Worm (Caenorhabditis elegans) whole organism, L2 larva: Measurements from ENCODE around the gene dct-18.

Source experiments
- C34F6.9 ChIP-seq: fragments of 150-350 bp; optimal IDR thresholded peaks from 2 replicates; lab custom pipeline; 2014; ENCODE audit warnings: missing biosample characterization, missing genetic modification characterization
- F13H6.1 ChIP-seq: sonication (generic microtip); optimal IDR thresholded peaks from 2 replicates; lab custom pipeline; 2016; ENCODE audit warnings: missing genetic modification characterization, missing compliant biosample characterization
- R02D3.7 ChIP-seq: fragments of 150-350 bp; optimal IDR thresholded peaks from 2 replicates; lab custom pipeline; 2014; ENCODE audit warnings: missing biosample characterization, missing genetic modification characterization
- Y55F3AM.14 ChIP-seq: fragments of 200-800 bp; sonication (Bioruptor generic); optimal IDR thresholded peaks from 2 replicates; lab custom pipeline; 2018; ENCODE audit warnings: mild to moderate bottlenecking, missing genetic modification characterization, missing compliant biosample characterization
- ZK546.5 ChIP-seq: sonication (generic microtip); optimal IDR thresholded peaks from 2 replicates; lab custom pipeline; 2017; ENCODE audit warnings: missing biosample characterization, missing genetic modification characterization
- alr-1 ChIP-seq: fragments of 150-350 bp; optimal IDR thresholded peaks from 2 replicates; lab custom pipeline; 2014; ENCODE audit warnings: missing biosample characterization, missing genetic modification characterization
- aly-2 ChIP-seq: fragments of 150-350 bp; optimal IDR thresholded peaks from 2 replicates; lab custom pipeline; 2014; ENCODE audit warnings: missing biosample characterization, missing genetic modification characterization
- ama-1 ChIP-seq: fragments of 150-350 bp; optimal IDR thresholded peaks from 2 replicates; lab custom pipeline; 2018; ENCODE audit warnings: inconsistent platforms
- blmp-1 ChIP-seq: sonication (generic microtip); optimal IDR thresholded peaks from 2 replicates; lab custom pipeline; 2017; ENCODE audit warnings: missing genetic modification characterization, mild to moderate bottlenecking, missing compliant biosample characterization, antibody characterized with exemption, moderate library complexity; ENCODE audit not compliant: insufficient read depth
- ceh-16 ChIP-seq: fragments of 150-350 bp; optimal IDR thresholded peaks from 2 replicates; lab custom pipeline; 2014; ENCODE audit warnings: missing biosample characterization, missing genetic modification characterization
- ceh-82 ChIP-seq: fragments of 150-350 bp; optimal IDR thresholded peaks from 2 replicates; lab custom pipeline; 2014; ENCODE audit warnings: missing biosample characterization, missing genetic modification characterization
- crh-2 ChIP-seq: sonication (generic microtip); optimal IDR thresholded peaks from 2 replicates; lab custom pipeline; 2017; ENCODE audit warnings: missing biosample characterization, missing genetic modification characterization
- dmd-4 ChIP-seq: sonication (generic microtip); optimal IDR thresholded peaks from 2 replicates; lab custom pipeline; 2017; ENCODE audit warnings: missing biosample characterization, missing genetic modification characterization
- elt-1 ChIP-seq: fragments of 150-350 bp; optimal IDR thresholded peaks from 2 replicates; lab custom pipeline; 2014; ENCODE audit warnings: missing biosample characterization, missing genetic modification characterization
- elt-3 ChIP-seq: sonication (generic microtip); optimal IDR thresholded peaks from 2 replicates; lab custom pipeline; 2017; ENCODE audit warnings: missing biosample characterization, missing genetic modification characterization
- fos-1 ChIP-seq: fragments of 150-350 bp; optimal IDR thresholded peaks from 2 replicates; lab custom pipeline; 2014; ENCODE audit warnings: missing biosample characterization, missing genetic modification characterization
- gmeb-1 ChIP-seq: fragments of 150-350 bp; optimal IDR thresholded peaks from 2 replicates; lab custom pipeline; 2014; ENCODE audit warnings: missing biosample characterization, missing genetic modification characterization
- lin-11 ChIP-seq: fragments of 150-350 bp; sonication (generic microtip); optimal IDR thresholded peaks from 2 replicates; lab custom pipeline; 2014; ENCODE audit warnings: missing biosample characterization, missing genetic modification characterization, inconsistent platforms, mixed read lengths
- lin-13 ChIP-seq: fragments of 150-350 bp; optimal IDR thresholded peaks from 2 replicates; lab custom pipeline; 2014; ENCODE audit warnings: missing biosample characterization, missing genetic modification reagents, missing genetic modification characterization
- lsy-2 ChIP-seq, 2 experiments: fragments of 150-350 bp in 1 of 2; sonication (generic microtip) in 1 of 2; optimal IDR thresholded peaks; 2 replicates each; lab custom pipeline; 2014 to 2017; ENCODE audit warnings: missing biosample characterization in 2 of 2, missing genetic modification characterization in 2 of 2
- mab-5 ChIP-seq: fragments of 150-350 bp; optimal IDR thresholded peaks from 2 replicates; lab custom pipeline; 2014; ENCODE audit warnings: missing biosample characterization, missing genetic modification characterization
- mbf-1 ChIP-seq: sonication (generic microtip); optimal IDR thresholded peaks from 2 replicates; lab custom pipeline; 2017; ENCODE audit warnings: missing biosample characterization, missing genetic modification characterization
- nhr-12 ChIP-seq: fragments of 150-350 bp; optimal IDR thresholded peaks from 2 replicates; lab custom pipeline; 2014; ENCODE audit warnings: missing biosample characterization, missing genetic modification characterization
- nhr-129 ChIP-seq: fragments of 150-350 bp; optimal IDR thresholded peaks from 2 replicates; lab custom pipeline; 2014; ENCODE audit warnings: missing biosample characterization, missing genetic modification characterization
- nhr-21 ChIP-seq: fragments of 150-350 bp; optimal IDR thresholded peaks from 2 replicates; lab custom pipeline; 2014; ENCODE audit warnings: missing biosample characterization, missing genetic modification characterization
- nhr-23 ChIP-seq: fragments of 150-350 bp; optimal IDR thresholded peaks from 2 replicates; lab custom pipeline; 2014; ENCODE audit warnings: missing biosample characterization, missing genetic modification reagents, missing genetic modification characterization
- nhr-237 ChIP-seq: fragments of 150-350 bp; optimal IDR thresholded peaks from 2 replicates; lab custom pipeline; 2014; ENCODE audit warnings: missing biosample characterization, missing genetic modification characterization
- nhr-25 ChIP-seq: fragments of 150-350 bp; sonication (generic microtip); optimal IDR thresholded peaks from 3 replicates; lab custom pipeline; 2014; ENCODE audit warnings: missing biosample characterization, missing genetic modification characterization
- nhr-6 ChIP-seq: fragments of 150-350 bp; optimal IDR thresholded peaks from 2 replicates; lab custom pipeline; 2014; ENCODE audit warnings: missing biosample characterization, missing genetic modification characterization
- nhr-77 ChIP-seq: fragments of 150-350 bp; optimal IDR thresholded peaks from 2 replicates; lab custom pipeline; 2014; ENCODE audit warnings: missing biosample characterization, missing genetic modification characterization
- peb-1 ChIP-seq: fragments of 150-350 bp; optimal IDR thresholded peaks from 2 replicates; lab custom pipeline; 2014; ENCODE audit warnings: missing biosample characterization, missing genetic modification characterization
- sem-4 ChIP-seq: fragments of 150-350 bp; optimal IDR thresholded peaks from 2 replicates; lab custom pipeline; 2014; ENCODE audit warnings: missing biosample characterization, missing genetic modification reagents, missing genetic modification characterization
- sma-3 ChIP-seq: sonication (generic microtip); optimal IDR thresholded peaks from 2 replicates; lab custom pipeline; 2016; ENCODE audit warnings: missing genetic modification reagents, missing genetic modification characterization, missing compliant biosample characterization
- sma-9 ChIP-seq, 2 experiments: fragments of 150-350 bp in 1 of 2; sonication (generic microtip) in 1 of 2; optimal IDR thresholded peaks; 2 replicates each; lab custom pipeline; 2014 to 2016; ENCODE audit warnings: missing genetic modification characterization in 2 of 2, mild to moderate bottlenecking in 1 of 2, missing biosample characterization in 1 of 2, missing compliant biosample characterization in 1 of 2, missing genetic modification reagents in 1 of 2, moderate library complexity in 1 of 2
- snpc-4 ChIP-seq: fragments of 150-350 bp; optimal IDR thresholded peaks from 2 replicates; lab custom pipeline; 2014; ENCODE audit warnings: missing biosample characterization, missing genetic modification characterization
- unc-39 ChIP-seq: fragments of 150-350 bp; optimal IDR thresholded peaks from 2 replicates; lab custom pipeline; 2014; ENCODE audit warnings: missing biosample characterization, missing genetic modification characterization
- unc-55 ChIP-seq: fragments of 150-350 bp; sonication (generic microtip); optimal IDR thresholded peaks from 3 replicates; lab custom pipeline; 2014; ENCODE audit warnings: missing biosample characterization, missing genetic modification reagents, missing genetic modification characterization
- unc-62 ChIP-seq: fragments of 150-350 bp; optimal IDR thresholded peaks from 2 replicates; lab custom pipeline; 2014; ENCODE audit warnings: missing biosample characterization, missing genetic modification reagents, missing genetic modification characterization
- zag-1 ChIP-seq: fragments of 150-350 bp; optimal IDR thresholded peaks from 2 replicates; lab custom pipeline; 2014; ENCODE audit warnings: missing biosample characterization, missing genetic modification characterization
- ztf-11 ChIP-seq: sonication (generic microtip); optimal IDR thresholded peaks from 2 replicates; lab custom pipeline; 2017; ENCODE audit warnings: missing biosample characterization, missing genetic modification characterization
- ztf-4 ChIP-seq: fragments of 150-350 bp; optimal IDR thresholded peaks from 2 replicates; lab custom pipeline; 2014; ENCODE audit warnings: missing biosample characterization, missing genetic modification characterization

dct-18 gene

DNA sequence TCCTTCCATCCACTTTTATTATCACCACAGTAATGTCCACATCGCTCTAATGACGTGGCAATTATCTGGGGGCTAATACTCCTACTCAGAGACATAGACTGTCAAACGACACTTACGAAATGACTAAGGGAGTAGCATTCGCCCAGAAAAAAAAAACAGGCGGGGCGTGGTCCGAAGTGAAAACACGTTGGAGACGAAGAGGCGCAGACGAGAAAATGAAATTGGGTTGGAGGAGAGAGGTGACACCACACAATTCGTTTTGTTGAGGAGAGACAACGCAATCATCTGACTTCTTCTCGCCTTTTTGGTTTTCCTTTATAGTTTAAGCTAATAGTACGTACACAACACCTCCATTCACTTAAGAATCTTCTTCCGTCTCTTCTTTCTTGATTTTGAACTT lies 7.5 kb downstream of the dct-18 start:
- no peak for TF ChIP-seq nhr-23 (tag; lab: Kevin White, UChicago)
- no peak for TF ChIP-seq ZK546.5
- TF ChIP-seq aly-2 (tag; lab: Kevin White, UChicago), result no peak
- no peak for TF ChIP-seq nhr-129 (tag; lab: Kevin White, UChicago)
- no peak for TF ChIP-seq zag-1
- TF ChIP-seq sma-3, result peak; percentile 1
- TF ChIP-seq alr-1 (tag; lab: Kevin White, UChicago), result no peak
- TF ChIP-seq lin-11 (tag; lab: Kevin White, UChicago), result no peak
- no peak for TF ChIP-seq mbf-1 (tag; lab: Kevin White, UChicago)
- TF ChIP-seq nhr-25 (tag; lab: Kevin White, UChicago), result peak; percentile 21
- no peak for TF ChIP-seq dmd-4 (tag; lab: Kevin White, UChicago)
- TF ChIP-seq snpc-4 (tag; lab: Kevin White, UChicago), result no peak
- no peak for TF ChIP-seq R02D3.7 (tag; lab: Kevin White, UChicago)
- no peak for TF ChIP-seq ztf-4 (tag; lab: Kevin White, UChicago)
- no peak for TF ChIP-seq nhr-6 (tag; lab: Kevin White, UChicago)
- no peak for TF ChIP-seq ama-1
- TF ChIP-seq mab-5 (tag; lab: Kevin White, UChicago), result no peak
- TF ChIP-seq fos-1 (tag; lab: Kevin White, UChicago), result peak; percentile 26
- TF ChIP-seq unc-55 (GFP tag; lab: Kevin White, UChicago), result no peak
- TF ChIP-seq ztf-11 (tag; lab: Kevin White, UChicago), result no peak
- no peak for TF ChIP-seq unc-62 (GFP tag; lab: Kevin White, UChicago)
- TF ChIP-seq crh-2 (tag; lab: Kevin White, UChicago), result peak; percentile 8
- peak; percentile 23 for TF ChIP-seq sem-4 (tag; lab: Kevin White, UChicago)
- no peak for TF ChIP-seq peb-1 (tag; lab: Kevin White, UChicago)
- TF ChIP-seq blmp-1 (tag; lab: Kevin White, UChicago), result peak; percentile 26
- TF ChIP-seq nhr-77 (tag; lab: Kevin White, UChicago), result no peak
- TF ChIP-seq lin-13, result no peak
- TF ChIP-seq lsy-2 (tag; optimal IDR thresholded peaks at IDR 0.05; lab: Kevin White, UChicago), result no peak
- no peak for TF ChIP-seq F13H6.1
- TF ChIP-seq nhr-237, result no peak
- no peak for TF ChIP-seq unc-39
- no peak for TF ChIP-seq elt-3 (tag; lab: Kevin White, UChicago)
- TF ChIP-seq Y55F3AM.14 (GFP tag; lab: Kevin White, UChicago), result no peak
- TF ChIP-seq nhr-21, result no peak
- no peak for TF ChIP-seq C34F6.9 (tag; lab: Kevin White, UChicago)
- TF ChIP-seq sma-9 (GFP tag; optimal IDR thresholded peaks at IDR 0.05; lab: Kevin White, UChicago), result no peak
- TF ChIP-seq sma-9 (tag; optimal IDR thresholded peaks at IDR 0.05; lab: Kevin White, UChicago), result no peak
- no peak for TF ChIP-seq ceh-82 (tag; lab: Kevin White, UChicago)
- no peak for TF ChIP-seq gmeb-1 (tag; lab: Kevin White, UChicago)

DNA sequence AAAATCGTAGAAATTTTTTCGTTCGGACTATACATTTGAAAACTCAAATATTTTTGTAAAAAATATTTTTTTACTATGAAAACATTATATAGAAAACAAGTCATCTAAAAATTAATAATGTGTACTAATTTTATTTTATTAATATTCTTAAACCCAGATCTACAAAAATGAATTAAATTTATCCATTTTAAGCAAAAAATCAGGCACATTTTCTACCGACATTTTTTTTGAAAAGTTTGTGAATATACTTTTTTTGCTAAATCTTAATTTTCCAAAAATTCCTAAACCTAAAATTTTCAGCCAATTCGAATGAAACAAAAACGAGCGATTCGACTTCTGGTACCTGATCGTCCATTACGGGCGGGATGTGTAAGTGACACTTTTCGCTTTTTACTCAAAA lies 8.1 kb downstream of the dct-18 start, which contains the start of gene arrd-10:
Gene arrd-10, plus strand, starts transcription at position 301 of the 400 bp plus-strand sequence.
- TF ChIP-seq nhr-77 (tag; lab: Kevin White, UChicago) (no peak), nhr-12 (tag; lab: Kevin White, UChicago) (no peak)

DNA sequence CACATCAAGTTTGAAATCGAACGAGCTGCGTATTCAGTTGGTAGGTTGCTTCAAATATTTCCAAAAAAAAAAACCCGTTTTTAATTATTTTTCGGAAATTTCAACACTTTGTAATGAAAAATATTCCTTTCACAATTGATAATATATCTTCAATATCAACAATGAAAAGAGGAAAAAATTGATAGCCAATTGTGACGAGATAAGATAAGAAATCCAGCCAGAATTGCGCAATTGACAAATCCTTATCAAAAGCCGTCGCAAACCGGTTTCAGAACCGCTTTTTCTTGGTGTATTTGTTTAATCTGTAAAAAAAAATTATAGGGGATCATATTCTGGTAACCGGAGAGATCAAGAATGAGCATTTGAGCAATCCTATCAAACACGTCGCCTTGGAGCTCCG lies 10.8 kb downstream of the dct-18 start:
- TF ChIP-seq nhr-25 (tag; lab: Kevin White, UChicago), result no peak
- no peak for TF ChIP-seq elt-1 (tag; lab: Kevin White, UChicago)
- TF ChIP-seq unc-62 (GFP tag; lab: Kevin White, UChicago), result no peak
- no peak for TF ChIP-seq ceh-16 (tag; lab: Kevin White, UChicago)
- no peak for TF ChIP-seq sma-9 (GFP tag; optimal IDR thresholded peaks at IDR 0.05; lab: Kevin White, UChicago)
- no peak for TF ChIP-seq sma-9 (tag; optimal IDR thresholded peaks at IDR 0.05; lab: Kevin White, UChicago)
